Fruit fly (Drosophila melanogaster): ENCODE data around the gene CG42354.

The CG42354 gene

DNA sequence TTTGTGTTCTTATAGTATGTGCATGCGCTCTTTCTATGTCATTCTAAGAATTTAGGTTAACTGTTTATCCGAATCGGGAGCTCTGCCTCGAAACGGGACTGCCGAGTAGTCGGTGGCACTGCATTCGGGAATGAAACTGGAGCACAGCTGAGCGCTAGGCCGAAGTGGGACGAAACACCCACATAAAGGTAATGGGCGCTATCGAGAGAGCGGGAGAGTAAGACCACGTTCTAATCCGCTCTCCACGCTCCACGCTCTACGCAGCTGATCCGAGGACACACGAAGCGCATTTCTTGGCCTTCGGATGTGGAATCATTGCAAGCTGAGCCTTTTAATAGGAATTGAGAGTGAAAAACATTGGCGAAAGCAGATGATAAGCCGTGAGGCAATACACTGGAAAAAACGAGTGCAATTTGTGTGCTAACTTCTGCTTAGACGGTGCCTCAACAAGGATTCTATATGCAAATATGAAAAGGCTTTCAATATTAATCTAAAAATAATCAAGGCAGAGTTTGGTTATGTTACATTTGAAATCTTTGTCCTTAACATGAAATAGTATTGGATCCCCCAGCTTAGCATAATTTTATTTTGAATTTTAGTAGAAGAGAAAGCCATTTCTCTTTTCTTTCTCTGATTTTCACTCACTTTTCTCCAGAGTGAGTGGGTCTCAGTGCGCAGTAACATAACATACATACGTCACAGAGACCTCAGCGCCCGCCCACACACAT, 18.7 kb downstream of the CG42354 start (continued):
- TF ChIP-seq eyg (GFP tag; optimal IDR thresholded peaks at IDR 0.05) (no peak), gt (GFP tag; IDR thresholded peaks at IDR 0.05) (no peak), Ada2b (GFP tag; IDR thresholded peaks at IDR 0.05) (peak; percentile 39; the same call in 1 of the 2 replicates), fu2 (GFP tag; optimal IDR thresholded peaks at IDR 0.05) (no peak), bowl (GFP tag; IDR thresholded peaks at IDR 0.05) (no peak), mam (GFP tag; optimal IDR thresholded peaks at IDR 0.05) (peak; percentile 18), Oaz (GFP tag; IDR thresholded peaks at IDR 0.05) (no peak), CG6854 (GFP tag; optimal IDR thresholded peaks at IDR 0.05) (no peak), tin (GFP tag; optimal IDR thresholded peaks at IDR 0.05) (no peak)

dm6 chrX:16082932-16083331, 21.8 kb downstream of the CG42354 start, which contains the start of gene CG8958:
Gene CG8958 (plus strand): TSS chrX:16083232.
- TF ChIP-seq CG10543 (GFP tag; optimal IDR thresholded peaks at IDR 0.05): no peak
- TF ChIP-seq sens (GFP tag): peak; percentile 12

- no peak for TF ChIP-seq CG18262 (tag; optimal IDR thresholded peaks at IDR 0.05)
- TF ChIP-seq CoRest (tag; optimal IDR thresholded peaks at IDR 0.05): peak; percentile 33
- peak; percentile 7 for TF ChIP-seq caup (GFP tag; optimal IDR thresholded peaks at IDR 0.05; ENCODE audit: severe bottlenecking)
- peak; percentile 92 for TF ChIP-seq hbn (GFP tag; IDR thresholded peaks at IDR 0.05; ENCODE audit: partially characterized antibody)
- peak; percentile 23 for TF ChIP-seq CG12744 (GFP tag; optimal IDR thresholded peaks at IDR 0.05)
- TF ChIP-seq CG10543 (GFP tag; optimal IDR thresholded peaks at IDR 0.05): no peak
- peak; percentile 4 for TF ChIP-seq CG12391 (tag; optimal IDR thresholded peaks at IDR 0.05)
- no peak for TF ChIP-seq ewg (GFP tag; optimal IDR thresholded peaks at IDR 0.05)
- TF ChIP-seq Doc3 (GFP tag; IDR thresholded peaks at IDR 0.05; ENCODE audit: partially characterized antibody): peak; percentile 91
- TF ChIP-seq sens (GFP tag): peak; percentile 67
- TF ChIP-seq CG12659 (GFP tag; optimal IDR thresholded peaks at IDR 0.05): peak; percentile 54
- no peak for TF ChIP-seq CG14965 (GFP tag; optimal IDR thresholded peaks at IDR 0.05; ENCODE audit: borderline replicate concordance)
- no peak for TF ChIP-seq CG13424 (tag; optimal IDR thresholded peaks at IDR 0.05)
- TF ChIP-seq Nf-YC (tag; optimal IDR thresholded peaks at IDR 0.05): peak; percentile 20
- TF ChIP-seq Dip3 (GFP tag; optimal IDR thresholded peaks at IDR 0.05): peak; percentile 24
- TF ChIP-seq pnt (GFP tag; optimal IDR thresholded peaks at IDR 0.05): no peak
- no peak for TF ChIP-seq btn (GFP tag; optimal IDR thresholded peaks at IDR 0.05)
- peak; percentile 56 for TF ChIP-seq Dp (GFP tag; optimal IDR thresholded peaks at IDR 0.05)
- TF ChIP-seq chinmo (GFP tag; IDR thresholded peaks at IDR 0.05; ENCODE audit: partially characterized antibody): peak; percentile 97; the same call in 3 of the 4 replicates
- TF ChIP-seq kah (GFP tag; optimal IDR thresholded peaks at IDR 0.05): peak; percentile 4
- no peak for TF ChIP-seq p53 (GFP tag; optimal IDR thresholded peaks at IDR 0.05)
- TF ChIP-seq en (GFP tag; optimal IDR thresholded peaks at IDR 0.05): no peak
- no peak for TF ChIP-seq CG32772 (GFP tag; IDR thresholded peaks at IDR 0.05)
- TF ChIP-seq nerfin-2 (GFP tag; IDR thresholded peaks at IDR 0.05; ENCODE audit: partially characterized antibody): peak; percentile 97
- no peak for TF ChIP-seq cato (GFP tag; optimal IDR thresholded peaks at IDR 0.05; ENCODE audit: borderline replicate concordance)
- TF ChIP-seq jigr1 (GFP tag; IDR thresholded peaks at IDR 0.05): no peak
- TF ChIP-seq Opbp (GFP tag; IDR thresholded peaks at IDR 0.05; ENCODE audit: partially characterized antibody): peak; percentile 98
- peak; percentile 66 for TF ChIP-seq CG15514 (GFP tag; optimal IDR thresholded peaks at IDR 0.05)
- no peak for TF ChIP-seq CG34422 (GFP tag; IDR thresholded peaks at IDR 0.05)
- no peak for TF ChIP-seq eve (GFP tag; optimal IDR thresholded peaks at IDR 0.05)
- no peak for TF ChIP-seq Poxn (GFP tag; IDR thresholded peaks at IDR 0.05)
- peak; percentile 61 for TF ChIP-seq Sin3A (optimal IDR thresholded peaks at IDR 0.05)
- peak; percentile 43 for TF ChIP-seq CG3995 (GFP tag; optimal IDR thresholded peaks at IDR 0.05)
- TF ChIP-seq sima (GFP tag; optimal IDR thresholded peaks at IDR 0.05): no peak
- no peak for TF ChIP-seq nau (GFP tag; optimal IDR thresholded peaks at IDR 0.05)
- no peak for TF ChIP-seq dati (GFP tag; IDR thresholded peaks at IDR 0.05)
Measured at dm6 chrX:16073375-16073982, 31.3 kb downstream of the CG42354 start, which contains the start of gene Nipsnap. Gene Nipsnap (minus strand): TSS chrX:16073568.
